Worm (Caenorhabditis elegans) whole organism, young adult: ENCODE results near the gene psme-3.

Experiments
- D2030.7 ChIP-seq: fragments of 200-800 bp; sonication (Bioruptor generic); IDR thresholded peaks from 2 replicates; pipeline ENCODE4 v1.3.6; 2022; ENCODE audit warnings: missing genetic modification reagents, missing genetic modification characterization, missing compliant biosample characterization
- F49E8.2 ChIP-seq: sonication (generic microtip); optimal IDR thresholded peaks from 3 replicates; lab custom pipeline; 2017; ENCODE audit warnings: missing genetic modification characterization, mild to moderate bottlenecking, missing compliant biosample characterization, antibody characterized with exemption, moderate library complexity; ENCODE audit not compliant: insufficient read depth
- ZK185.1 ChIP-seq: sonication (generic microtip); optimal IDR thresholded peaks from 2 replicates; lab custom pipeline; 2016; ENCODE audit warnings: mild to moderate bottlenecking, missing genetic modification characterization, missing compliant biosample characterization; ENCODE audit not compliant: poor library complexity, severe bottlenecking
- akir-1 ChIP-seq: fragments of 200-800 bp; sonication (Bioruptor generic); optimal IDR thresholded peaks from 2 replicates; lab custom pipeline; 2018; ENCODE audit warnings: mild to moderate bottlenecking, missing genetic modification characterization, moderate library complexity, missing compliant biosample characterization
- ceh-58 ChIP-seq: fragments of 200-800 bp; sonication (Bioruptor generic); IDR thresholded peaks from 2 replicates; pipeline ENCODE4 v1.3.6; 2022; ENCODE audit warnings: missing genetic modification characterization, missing compliant biosample characterization
- dox-1 ChIP-seq: fragments of 200-800 bp; sonication (Bioruptor generic); IDR thresholded peaks from 2 replicates; pipeline ENCODE4 v1.3.6; 2022; ENCODE audit warnings: missing genetic modification reagents, missing genetic modification characterization, missing compliant biosample characterization
- efl-1 ChIP-seq: fragments of 150-350 bp; optimal IDR thresholded peaks from 2 replicates; lab custom pipeline; 2014; ENCODE audit warnings: missing biosample characterization, missing genetic modification reagents, missing genetic modification characterization
- nhr-120 ChIP-seq: fragments of 200-800 bp; sonication (Bioruptor generic); IDR thresholded peaks from 2 replicates; pipeline ENCODE4 v1.3.6; 2022; ENCODE audit warnings: missing genetic modification characterization, missing compliant biosample characterization
- somi-1 ChIP-seq: fragments of 200-800 bp; sonication (Bioruptor generic); optimal IDR thresholded peaks from 2 replicates; lab custom pipeline; 2018; ENCODE audit warnings: mild to moderate bottlenecking, missing genetic modification characterization, missing compliant biosample characterization
- tbp1 ChIP-seq: fragments of 200-800 bp; sonication (Bioruptor generic); optimal IDR thresholded peaks from 2 replicates; lab custom pipeline; 2018; ENCODE audit warnings: mild to moderate bottlenecking, missing genetic modification characterization, missing compliant biosample characterization

DNA sequence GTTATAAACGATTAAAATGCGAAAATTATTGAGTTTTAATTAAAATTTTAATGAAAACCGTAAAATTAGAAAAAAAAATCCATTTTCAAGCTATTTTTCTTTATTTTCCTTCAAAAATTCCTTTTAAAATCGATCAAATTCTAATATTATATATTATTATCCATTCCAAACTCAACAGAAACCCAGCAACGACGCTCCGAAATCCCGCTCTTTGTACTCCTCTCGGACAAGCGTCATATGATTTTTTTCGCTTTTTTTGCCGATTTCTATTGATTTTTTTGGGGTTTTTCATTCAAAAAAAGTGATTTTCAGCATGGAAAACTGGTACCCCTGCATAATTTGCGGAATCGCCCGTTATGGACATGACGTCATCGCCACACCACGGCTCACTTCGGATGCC lies 48.5 kb downstream of the psme-3 start, which contains the start of gene ceh-91:
- TF ChIP-seq akir-1: no peak
- no peak for TF ChIP-seq dox-1
- TF ChIP-seq somi-1 (GFP tag; lab: Kevin White, UChicago): no peak
- no peak for TF ChIP-seq F49E8.2
- TF ChIP-seq ceh-58: no peak
- no peak for TF ChIP-seq efl-1 (GFP tag; lab: Kevin White, UChicago)
- TF ChIP-seq tbp1 (GFP tag; lab: Kevin White, UChicago): no peak
- no peak for TF ChIP-seq D2030.7 (GFP tag; lab: Robert Waterston, UW)
- TF ChIP-seq nhr-120: no peak
- TF ChIP-seq ZK185.1 (tag; lab: Kevin White, UChicago): no peak
